Worm (Caenorhabditis elegans): Measurements from ENCODE around the gene F08D12.12.

- TF ChIP-seq ztf-11 (tag; optimal IDR thresholded peaks at IDR 0.05) (no peak), nhr-77 (tag; optimal IDR thresholded peaks at IDR 0.05) (no peak), lin-39 (tag; optimal IDR thresholded peaks at IDR 0.05) (no peak), lin-13 (GFP tag; optimal IDR thresholded peaks at IDR 0.05) (no peak), elt-1 (tag; optimal IDR thresholded peaks at IDR 0.05) (no peak), aly-2 (tag; optimal IDR thresholded peaks at IDR 0.05) (no peak), unc-62 (GFP tag; optimal IDR thresholded peaks at IDR 0.05) (no peak), zag-1 (tag; optimal IDR thresholded peaks at IDR 0.05) (no peak), mab-5 (tag; optimal IDR thresholded peaks at IDR 0.05) (peak; percentile 3), nhr-11 (tag; optimal IDR thresholded peaks at IDR 0.05) (no peak), sem-4 (tag; optimal IDR thresholded peaks at IDR 0.05) (no peak), blmp-1 (tag; optimal IDR thresholded peaks at IDR 0.05; ENCODE audit: insufficient read depth) (no peak), lsy-2 (tag; optimal IDR thresholded peaks at IDR 0.05) (peak in 1 of 2 experiments; percentile 49), nhr-23 (tag; optimal IDR thresholded peaks at IDR 0.05) (no peak)
Observed at ce11 chrII:2752536-2752935, 34.3 kb downstream of the F08D12.12 start, which contains the start of gene F29A7.6.

Measured in whole organism, L2 larva.